Worm (Caenorhabditis elegans) whole organism, L4 larva: ENCODE data around the gene gcy-22.
A peak's percentile ranks its signal among the peaks of the same experiment; 100 is the strongest.

Source experiments
- D1046.2 ChIP-seq: fragments of 200-800 bp; sonication (Bioruptor generic); IDR thresholded peaks from 2 replicates; pipeline ENCODE4 v1.3.6; 2022; ENCODE audit warnings: missing genetic modification characterization, missing compliant biosample characterization
- F10B5.3 ChIP-seq: sonication (generic microtip); optimal IDR thresholded peaks from 2 replicates; lab custom pipeline; 2016; ENCODE audit warnings: mild to moderate bottlenecking, missing genetic modification characterization, missing compliant biosample characterization
- T20F7.1 ChIP-seq: fragments of 200-800 bp; sonication (Bioruptor generic); optimal IDR thresholded peaks from 2 replicates; lab custom pipeline; 2018; ENCODE audit warnings: mild to moderate bottlenecking, missing genetic modification characterization, missing compliant biosample characterization
- Y105C5A.15 ChIP-seq: fragments of 200-800 bp; sonication (Bioruptor generic); IDR thresholded peaks from 2 replicates; pipeline ENCODE4 v1.3.6; 2022; ENCODE audit warnings: missing genetic modification characterization, missing compliant biosample characterization
- ZK546.5 ChIP-seq, 2 experiments: sonication (generic microtip); optimal IDR thresholded peaks; 2 replicates each; lab custom pipeline; 2017; ENCODE audit warnings: missing biosample characterization in 2 of 2, missing genetic modification characterization in 2 of 2
- aha-1 ChIP-seq: fragments of 150-350 bp; peaks from one replicate; lab custom pipeline; 2014; ENCODE audit warnings: missing biosample characterization, missing genetic modification characterization
- aly-2 ChIP-seq: sonication (generic microtip); optimal IDR thresholded peaks from 2 replicates; lab custom pipeline; 2018; ENCODE audit warnings: missing biosample characterization, missing genetic modification characterization
- arid-1 ChIP-seq: fragments of 200-800 bp; sonication (Bioruptor generic); conservative IDR thresholded peaks from 2 replicates; pipeline ENCODE4 v1.3.6; 2022; ENCODE audit warnings: missing genetic modification reagents, missing genetic modification characterization, missing compliant biosample characterization
- ceh-28 ChIP-seq: fragments of 150-350 bp; optimal IDR thresholded peaks from 2 replicates; lab custom pipeline; 2014; ENCODE audit warnings: missing biosample characterization, missing genetic modification reagents, missing genetic modification characterization
- ceh-32 ChIP-seq: sonication (generic microtip); optimal IDR thresholded peaks from 2 replicates; lab custom pipeline; 2016; ENCODE audit warnings: mild to moderate bottlenecking, missing genetic modification characterization, missing compliant biosample characterization; ENCODE audit not compliant: poor library complexity
- ceh-82 ChIP-seq: sonication (generic microtip); optimal IDR thresholded peaks from 2 replicates; lab custom pipeline; 2017; ENCODE audit warnings: missing biosample characterization, missing genetic modification characterization
- ces-1 ChIP-seq: fragments of 150-350 bp; sonication (generic microtip); optimal IDR thresholded peaks from 4 replicates; lab custom pipeline; 2014; ENCODE audit warnings: missing biosample characterization, missing genetic modification reagents, missing genetic modification characterization
- cey-2 ChIP-seq: sonication (generic microtip); optimal IDR thresholded peaks from 3 replicates; lab custom pipeline; 2017; ENCODE audit warnings: missing genetic modification characterization, mild to moderate bottlenecking, missing compliant biosample characterization, antibody characterized with exemption, borderline replicate concordance; ENCODE audit not compliant: insufficient read depth
- ctbp-1 ChIP-seq: fragments of 200-800 bp; sonication (Bioruptor generic); IDR thresholded peaks from 2 replicates; pipeline ENCODE4 v1.3.6; 2022; ENCODE audit warnings: missing genetic modification reagents, missing genetic modification characterization, missing compliant biosample characterization
- daf-12 ChIP-seq: fragments of 150-350 bp; optimal IDR thresholded peaks from 2 replicates; lab custom pipeline; 2014; ENCODE audit warnings: missing biosample characterization, missing genetic modification reagents, missing genetic modification characterization
- daf-16 ChIP-seq, 3 experiments: sonication (generic microtip); optimal IDR thresholded peaks; 2 replicates each; lab custom pipeline; 2016 to 2017; ENCODE audit warnings: missing genetic modification characterization in 3 of 3, missing genetic modification reagents in 3 of 3, mild to moderate bottlenecking in 2 of 3, missing compliant biosample characterization in 2 of 3, missing biosample characterization in 1 of 3, moderate library complexity in 1 of 3
- daf-19 ChIP-seq: fragments of 200-800 bp; sonication (Bioruptor generic); conservative IDR thresholded peaks from 2 replicates; pipeline ENCODE4 v1.3.6; 2022; ENCODE audit warnings: missing genetic modification characterization, missing compliant biosample characterization
- dmd-6 ChIP-seq: fragments of 200-800 bp; sonication (Bioruptor generic); IDR thresholded peaks from 2 replicates; pipeline ENCODE4 v1.3.6; 2022; ENCODE audit warnings: missing genetic modification reagents, missing genetic modification characterization, missing compliant biosample characterization
- dpl-1 ChIP-seq: fragments of 150-350 bp; optimal IDR thresholded peaks from 2 replicates; lab custom pipeline; 2014; ENCODE audit warnings: missing biosample characterization, missing genetic modification reagents, missing genetic modification characterization
- gei-8 ChIP-seq: fragments of 200-800 bp; sonication (Bioruptor generic); optimal IDR thresholded peaks from 2 replicates; lab custom pipeline; 2018; ENCODE audit warnings: mild to moderate bottlenecking, missing genetic modification characterization, missing compliant biosample characterization
- hif-1 ChIP-seq, 2 experiments: sonication (generic microtip); optimal IDR thresholded peaks; 2 replicates each; lab custom pipeline; 2016 to 2017; ENCODE audit warnings: missing compliant biosample characterization in 2 of 2, missing genetic modification characterization in 2 of 2, missing genetic modification reagents in 2 of 2, missing genotype in 2 of 2, mild to moderate bottlenecking in 1 of 2
- hlh-30 ChIP-seq: sonication (generic microtip); optimal IDR thresholded peaks from 2 replicates; lab custom pipeline; 2017; ENCODE audit warnings: antibody characterized with exemption, mild to moderate bottlenecking, missing genetic modification characterization, missing compliant biosample characterization; ENCODE audit not compliant: insufficient read depth
- lim-7 ChIP-seq: fragments of 200-800 bp; sonication (Bioruptor generic); IDR thresholded peaks from 2 replicates; pipeline ENCODE4 v1.3.6; 2022; ENCODE audit warnings: missing genetic modification characterization, missing compliant biosample characterization
- lin-13 ChIP-seq: fragments of 150-350 bp; optimal IDR thresholded peaks from 2 replicates; lab custom pipeline; 2014; ENCODE audit warnings: missing biosample characterization, missing genetic modification reagents, missing genetic modification characterization
- lin-15B ChIP-seq: fragments of 150-350 bp; sonication (generic microtip); optimal IDR thresholded peaks from 3 replicates; lab custom pipeline; 2014; ENCODE audit warnings: missing biosample characterization, missing genetic modification characterization
- lin-39 ChIP-seq: fragments of 150-350 bp; optimal IDR thresholded peaks from 2 replicates; lab custom pipeline; 2014; ENCODE audit warnings: missing biosample characterization, missing genetic modification reagents, missing genetic modification characterization
- madf-5 ChIP-seq, 2 experiments: fragments of 200-800 bp; sonication (Bioruptor generic); IDR thresholded peaks; 2 replicates each; pipeline ENCODE4 v1.3.6; 2022; ENCODE audit warnings: missing compliant biosample characterization in 2 of 2, missing genetic modification characterization in 2 of 2
- mes-2 ChIP-seq: sonication (generic microtip); optimal IDR thresholded peaks from 2 replicates; lab custom pipeline; 2016; ENCODE audit warnings: missing genotype, mild to moderate bottlenecking, missing genetic modification characterization, missing compliant biosample characterization; ENCODE audit not compliant: poor library complexity, severe bottlenecking
- nhr-102 ChIP-seq: sonication (generic microtip); optimal IDR thresholded peaks from 2 replicates; lab custom pipeline; 2016; ENCODE audit warnings: mild to moderate bottlenecking, missing genetic modification characterization, moderate library complexity, missing compliant biosample characterization
- nhr-11 ChIP-seq: fragments of 150-350 bp; optimal IDR thresholded peaks from 2 replicates; lab custom pipeline; 2014; ENCODE audit warnings: missing biosample characterization, missing genetic modification characterization
- nhr-111 ChIP-seq: fragments of 200-800 bp; sonication (Bioruptor generic); optimal IDR thresholded peaks from 2 replicates; lab custom pipeline; 2018; ENCODE audit warnings: mild to moderate bottlenecking, missing genetic modification characterization, missing compliant biosample characterization
- nhr-237 ChIP-seq: sonication (generic microtip); optimal IDR thresholded peaks from 2 replicates; lab custom pipeline; 2017; ENCODE audit warnings: missing biosample characterization, missing genetic modification characterization
- nhr-41 ChIP-seq: fragments of 200-800 bp; sonication (Bioruptor generic); IDR thresholded peaks from 2 replicates; pipeline ENCODE4 v1.3.6; 2022; ENCODE audit warnings: missing genetic modification reagents, missing genetic modification characterization, missing compliant biosample characterization
- nhr-42 ChIP-seq: fragments of 200-800 bp; sonication (Bioruptor generic); IDR thresholded peaks from 2 replicates; pipeline ENCODE4 v1.3.6; 2022; ENCODE audit warnings: missing genetic modification characterization, missing compliant biosample characterization
- nhr-76 ChIP-seq: fragments of 150-350 bp; optimal IDR thresholded peaks from 2 replicates; lab custom pipeline; 2014; ENCODE audit warnings: missing biosample characterization, missing genetic modification characterization
- pha-4 ChIP-seq, 2 experiments: fragments of 150-350 bp in 1 of 2; fragments of 200-800 bp in 1 of 2; sonication (Bioruptor generic) in 1 of 2; IDR thresholded peaks in 1 of 2; optimal IDR thresholded peaks in 1 of 2; 2 replicates each; pipeline versions ENCODE4 v1.3.6 to Lab custom; 2014 to 2022; ENCODE audit warnings: missing genetic modification characterization in 2 of 2, missing genetic modification reagents in 2 of 2, missing biosample characterization in 1 of 2, missing compliant biosample characterization in 1 of 2
- rbr-2 ChIP-seq: sonication (generic microtip); optimal IDR thresholded peaks from 2 replicates; lab custom pipeline; 2016; ENCODE audit warnings: missing genotype, missing genetic modification characterization, missing compliant biosample characterization
- saeg-2 ChIP-seq: fragments of 200-800 bp; sonication (Bioruptor generic); IDR thresholded peaks from 2 replicates; pipeline ENCODE4 v1.3.6; 2022; ENCODE audit warnings: missing genetic modification reagents, missing genetic modification characterization, missing compliant biosample characterization
- sdz-12 ChIP-seq: fragments of 200-800 bp; sonication (Bioruptor generic); optimal IDR thresholded peaks from 2 replicates; lab custom pipeline; 2018; ENCODE audit warnings: mild to moderate bottlenecking, missing genetic modification characterization, missing compliant biosample characterization
- set-16 ChIP-seq: fragments of 200-800 bp; sonication (Bioruptor generic); IDR thresholded peaks from 2 replicates; pipeline ENCODE4 v1.3.6; 2022; ENCODE audit warnings: missing genetic modification reagents, missing genetic modification characterization, missing compliant biosample characterization
- skn-1 ChIP-seq: fragments of 150-350 bp; optimal IDR thresholded peaks from 2 replicates; lab custom pipeline; 2014; ENCODE audit warnings: missing biosample characterization, missing genetic modification characterization
- snpc-1.2 ChIP-seq: fragments of 200-800 bp; sonication (Bioruptor generic); IDR thresholded peaks from 2 replicates; pipeline ENCODE4 v1.3.6; 2022; ENCODE audit warnings: missing genetic modification reagents, missing genetic modification characterization, missing compliant biosample characterization
- spr-3 ChIP-seq: fragments of 200-800 bp; sonication (Bioruptor generic); optimal IDR thresholded peaks from 2 replicates; lab custom pipeline; 2018; ENCODE audit warnings: mild to moderate bottlenecking, missing genetic modification characterization, missing compliant biosample characterization
- tra-1 ChIP-seq: fragments of 200-800 bp; sonication (Bioruptor generic); IDR thresholded peaks from 2 replicates; pipeline ENCODE4 v1.3.6; 2022; ENCODE audit warnings: missing genetic modification reagents, missing genetic modification characterization, missing compliant biosample characterization
- unc-39 ChIP-seq: sonication (generic microtip); optimal IDR thresholded peaks from 2 replicates; lab custom pipeline; 2017; ENCODE audit warnings: missing biosample characterization, missing genetic modification characterization
- zip-2 ChIP-seq: fragments of 150-350 bp; optimal IDR thresholded peaks from 2 replicates; lab custom pipeline; 2014; ENCODE audit warnings: missing biosample characterization, missing genetic modification characterization
- ztf-7 ChIP-seq: fragments of 150-350 bp; optimal IDR thresholded peaks from 2 replicates; lab custom pipeline; 2014; ENCODE audit warnings: missing biosample characterization, missing genetic modification characterization

gcy-22 gene

DNA sequence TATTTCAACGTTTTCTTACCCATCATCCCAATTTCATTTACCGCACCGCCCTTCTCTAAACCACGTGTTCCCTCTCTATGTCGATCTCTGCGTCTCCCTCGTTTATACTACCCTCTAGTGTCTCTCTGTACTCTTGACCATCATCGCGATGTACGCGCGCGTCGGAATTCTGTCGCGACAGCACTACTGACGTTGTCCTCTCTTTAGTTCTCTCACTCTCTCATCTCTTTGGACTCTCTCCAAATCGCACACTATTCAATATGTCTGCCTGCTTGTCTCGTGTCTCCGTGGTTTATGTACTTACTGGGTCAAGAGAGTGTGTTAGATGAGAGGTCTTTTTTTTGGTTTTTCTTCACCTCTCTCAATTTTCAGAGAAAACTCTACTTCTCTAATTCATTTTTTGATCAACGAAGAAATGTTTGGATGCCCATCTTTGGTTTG, 46.6 kb downstream of the gcy-22 start (continued):
- TF ChIP-seq zip-2 (peak; percentile 67), madf-5 (GFP tag; IDR thresholded peaks at IDR 0.05; lab: Robert Waterston, UW) (no peak), mes-2 (tag; lab: Kevin White, UChicago) (peak; percentile 87), sdz-12 (peak; percentile 79), dmd-6 (GFP tag; lab: Robert Waterston, UW) (peak; percentile 96), aly-2 (tag; lab: Kevin White, UChicago) (no peak), pha-4 (GFP tag; IDR thresholded peaks at IDR 0.05; lab: Robert Waterston, UW) (peak; percentile 82), pha-4 (tag; optimal IDR thresholded peaks at IDR 0.05; lab: Kevin White, UChicago) (peak; percentile 100), nhr-76 (tag; lab: Kevin White, UChicago) (peak; percentile 66), nhr-41 (peak; percentile 72; the same call in 1 of the 2 replicates), skn-1 (no peak), snpc-1.2 (GFP tag; lab: Robert Waterston, UW) (0 out of 2 replicates have a peak, but pooled peaks have one; percentile 49), lin-13 (peak; percentile 44), gei-8 (GFP tag; lab: Kevin White, UChicago) (peak; percentile 73), nhr-111 (no peak), lin-15B (tag; lab: Kevin White, UChicago) (no peak), cey-2 (tag; lab: Kevin White, UChicago) (no peak), ceh-28 (tag; lab: Kevin White, UChicago) (peak; percentile 6), ceh-82 (tag; lab: Kevin White, UChicago) (no peak), hif-1 (tag; optimal IDR thresholded peaks at IDR 0.05; lab: Kevin White, UChicago) (peak; percentile 83 to 97), nhr-102 (tag; lab: Kevin White, UChicago) (peak; percentile 84)

DNA sequence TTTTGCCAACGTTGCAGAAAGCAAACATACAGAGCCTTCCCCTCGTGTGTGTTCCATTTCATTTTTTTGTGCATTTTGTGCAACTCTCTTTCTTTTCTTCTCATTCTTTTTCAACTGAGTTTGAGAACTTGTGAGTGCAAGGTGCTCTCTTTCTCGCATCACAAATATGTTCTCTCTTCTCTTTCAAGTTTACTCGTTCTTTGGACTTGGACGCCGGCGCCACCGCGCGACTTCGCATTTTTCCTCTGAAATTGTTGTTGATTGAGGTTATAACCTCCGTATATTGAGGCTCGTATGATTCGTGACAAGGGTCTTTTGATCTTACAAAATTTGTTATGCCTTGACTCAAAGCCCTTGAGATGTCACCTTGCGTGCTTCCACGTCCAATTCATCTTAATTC, 48.1 kb downstream of the gcy-22 start:
- TF ChIP-seq ceh-28 (tag; lab: Kevin White, UChicago) (no peak), ctbp-1 (GFP tag; lab: Robert Waterston, UW) (peak; percentile 73), nhr-11 (peak; percentile 73), rbr-2 (tag; lab: Kevin White, UChicago) (peak; percentile 23), ceh-32 (no peak), lim-7 (GFP tag; lab: Robert Waterston, UW) (peak; percentile 40; the same call in 1 of the 2 replicates), spr-3 (GFP tag; lab: Kevin White, UChicago) (no peak), arid-1 (GFP tag; lab: Robert Waterston, UW) (0 out of 2 replicates have a peak, but pooled peaks have one; percentile 30), ces-1 (peak; percentile 19), hif-1 (tag; optimal IDR thresholded peaks at IDR 0.05; lab: Kevin White, UChicago) (peak in 1 of 2 experiments; percentile 84), zip-2 (no peak), nhr-111 (no peak), nhr-42 (GFP tag; lab: Robert Waterston, UW) (no peak), F10B5.3 (tag; lab: Kevin White, UChicago) (no peak), daf-19 (GFP tag; lab: Robert Waterston, UW) (no peak), Y105C5A.15 (GFP tag; lab: Robert Waterston, UW) (no peak), saeg-2 (GFP tag; lab: Robert Waterston, UW) (no peak), T20F7.1 (GFP tag; lab: Kevin White, UChicago) (no peak), D1046.2 (GFP tag; lab: Robert Waterston, UW) (no peak), aly-2 (tag; lab: Kevin White, UChicago) (no peak), ztf-7 (tag; lab: Kevin White, UChicago) (no peak), set-16 (GFP tag; lab: Robert Waterston, UW) (no peak), tra-1 (peak; percentile 29; the same call in 1 of the 2 replicates), daf-12 (tag; lab: Kevin White, UChicago) (no peak), dpl-1 (GFP tag; lab: Kevin White, UChicago) (no peak), lin-15B (tag; lab: Kevin White, UChicago) (no peak), mes-2 (tag; lab: Kevin White, UChicago) (peak; percentile 61), snpc-1.2 (GFP tag; lab: Robert Waterston, UW) (no peak), lin-13 (peak; percentile 10), unc-39 (tag; lab: Kevin White, UChicago) (no peak), nhr-237 (tag; lab: Kevin White, UChicago) (no peak), hlh-30 (tag; lab: Kevin White, UChicago) (peak; percentile 84), aha-1 (tag; lab: Kevin White, UChicago) (peak; percentile 84), ZK546.5 (tag; optimal IDR thresholded peaks at IDR 0.05; lab: Kevin White, UChicago) (no peak), lin-39 (tag; lab: Kevin White, UChicago) (no peak), daf-16 (GFP tag; optimal IDR thresholded peaks at IDR 0.05; lab: Kevin White, UChicago) (no peak), daf-16 (tag; optimal IDR thresholded peaks at IDR 0.05; lab: Kevin White, UChicago) (peak; percentile 48)
